Worm (Caenorhabditis elegans): Measurements from ENCODE around the gene T28H10.1.

DNA sequence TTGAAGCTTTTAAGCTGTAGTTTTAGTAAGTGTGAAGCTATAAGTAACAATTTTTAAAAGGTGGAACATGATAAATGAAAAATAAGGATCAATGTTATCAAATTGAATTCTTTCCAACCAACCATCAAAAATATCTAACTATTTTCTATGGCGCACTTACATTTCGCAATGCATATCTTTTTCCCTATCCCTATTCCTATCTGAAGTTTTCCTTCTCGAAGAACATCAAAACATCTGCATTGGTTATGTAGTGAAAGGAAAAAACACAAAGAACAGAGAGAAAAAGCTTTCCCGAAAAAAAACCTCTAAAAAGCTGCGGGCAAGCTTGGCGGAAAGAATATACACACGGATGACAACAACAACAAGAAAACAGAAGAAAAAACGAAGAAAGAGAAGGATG is 43.0 kb upstream of the T28H10.1 start:
- TF ChIP-seq ref-2 (tag; optimal IDR thresholded peaks at IDR 0.05), result no peak
- no peak for TF ChIP-seq pat-9 (tag; optimal IDR thresholded peaks at IDR 0.05)
- no peak for TF ChIP-seq sox-2 (GFP tag; IDR thresholded peaks at IDR 0.05)
- no peak for TF ChIP-seq lim-6 (tag; optimal IDR thresholded peaks at IDR 0.05)
- TF ChIP-seq ceh-18 (tag; optimal IDR thresholded peaks at IDR 0.05), result no peak
